Worm (Caenorhabditis elegans) whole organism, mixed stage, embryonic: ENCODE measurements around the gene T28H11.8.

Experiments used
- bed-3 ChIP-seq: fragments of 200-800 bp; sonication (Bioruptor generic); optimal IDR thresholded peaks from 3 replicates; lab custom pipeline; 2018; ENCODE audit warnings: mild to moderate bottlenecking, missing genetic modification characterization, moderate library complexity, missing compliant biosample characterization
- blmp-1 ChIP-seq: fragments of 150-350 bp; optimal IDR thresholded peaks from 2 replicates; lab custom pipeline; 2014; ENCODE audit warnings: missing biosample characterization, missing genetic modification characterization
- ceh-39 ChIP-seq: fragments of 150-350 bp; optimal IDR thresholded peaks from 2 replicates; lab custom pipeline; 2014; ENCODE audit warnings: missing biosample characterization, missing genetic modification characterization
- ceh-43 ChIP-seq: fragments of 200-800 bp; sonication (Bioruptor generic); optimal IDR thresholded peaks from 2 replicates; lab custom pipeline; 2018; ENCODE audit warnings: mild to moderate bottlenecking, missing genetic modification characterization, moderate library complexity, missing compliant biosample characterization
- ceh-83 ChIP-seq: fragments of 200-800 bp; sonication (Bioruptor generic); optimal IDR thresholded peaks from 2 replicates; lab custom pipeline; 2018; ENCODE audit warnings: mild to moderate bottlenecking, missing genetic modification characterization, missing compliant biosample characterization
- ces-1 ChIP-seq: fragments of 150-350 bp; optimal IDR thresholded peaks from 2 replicates; lab custom pipeline; 2014; ENCODE audit warnings: missing biosample characterization, missing genetic modification reagents, missing genetic modification characterization
- drap-1 ChIP-seq: fragments of 200-800 bp; sonication (Bioruptor generic); optimal IDR thresholded peaks from 3 replicates; lab custom pipeline; 2018; ENCODE audit warnings: mild to moderate bottlenecking, missing genetic modification characterization, missing compliant biosample characterization
- elt-1 ChIP-seq: sonication (generic microtip); optimal IDR thresholded peaks from 2 replicates; lab custom pipeline; 2017; ENCODE audit warnings: missing genetic modification characterization, mild to moderate bottlenecking, missing compliant biosample characterization, antibody characterized with exemption, moderate library complexity, borderline replicate concordance; ENCODE audit not compliant: insufficient read depth
- elt-3 ChIP-seq: fragments of 150-350 bp; optimal IDR thresholded peaks from 2 replicates; lab custom pipeline; 2014; ENCODE audit warnings: missing biosample characterization, missing genetic modification characterization
- flh-1 ChIP-seq: fragments of 200-800 bp; sonication (Bioruptor generic); optimal IDR thresholded peaks from 2 replicates; lab custom pipeline; 2018; ENCODE audit warnings: mild to moderate bottlenecking, missing genetic modification characterization, moderate library complexity, missing compliant biosample characterization
- ham-2 ChIP-seq: fragments of 200-800 bp; sonication (Bioruptor generic); optimal IDR thresholded peaks from 2 replicates; lab custom pipeline; 2018; ENCODE audit warnings: mild to moderate bottlenecking, missing genetic modification characterization, missing compliant biosample characterization
- hlh-1 ChIP-seq: fragments of 150-350 bp; optimal IDR thresholded peaks from 2 replicates; lab custom pipeline; 2014; ENCODE audit warnings: missing biosample characterization, missing genetic modification reagents, missing genetic modification characterization
- lin-32 ChIP-seq: fragments of 200-800 bp; sonication (Bioruptor generic); optimal IDR thresholded peaks from 2 replicates; lab custom pipeline; 2018; ENCODE audit warnings: mild to moderate bottlenecking, missing genetic modification characterization, missing compliant biosample characterization
- lsy-2 ChIP-seq: fragments of 150-350 bp; optimal IDR thresholded peaks from 2 replicates; lab custom pipeline; 2014; ENCODE audit warnings: missing biosample characterization, missing genetic modification characterization
- mls-2 ChIP-seq: sonication (generic microtip); optimal IDR thresholded peaks from 2 replicates; lab custom pipeline; 2016; ENCODE audit warnings: mild to moderate bottlenecking, missing genetic modification characterization, moderate library complexity, missing compliant biosample characterization
- nhr-2 ChIP-seq: fragments of 150-350 bp; optimal IDR thresholded peaks from 2 replicates; lab custom pipeline; 2014; ENCODE audit warnings: missing biosample characterization, missing genetic modification characterization
- nhr-237 ChIP-seq: fragments of 150-350 bp; optimal IDR thresholded peaks from 2 replicates; lab custom pipeline; 2014; ENCODE audit warnings: missing biosample characterization, missing genetic modification characterization
- nhr-28 ChIP-seq: fragments of 150-350 bp; optimal IDR thresholded peaks from 2 replicates; lab custom pipeline; 2014; ENCODE audit warnings: missing biosample characterization, missing genetic modification characterization
- nhr-76 ChIP-seq: sonication (generic microtip); optimal IDR thresholded peaks from 2 replicates; lab custom pipeline; 2017; ENCODE audit warnings: missing biosample characterization, missing genetic modification characterization
- pha-4 ChIP-seq: fragments of 150-350 bp; optimal IDR thresholded peaks from 2 replicates; lab custom pipeline; 2018; ENCODE audit warnings: missing biosample characterization, missing genetic modification reagents, missing genetic modification characterization
- snpc-4 ChIP-seq: fragments of 150-350 bp; optimal IDR thresholded peaks from 2 replicates; lab custom pipeline; 2014; ENCODE audit warnings: missing biosample characterization, missing genetic modification characterization
- tbx-8 ChIP-seq: fragments of 200-800 bp; sonication (Bioruptor generic); optimal IDR thresholded peaks from 2 replicates; lab custom pipeline; 2018; ENCODE audit warnings: mild to moderate bottlenecking, missing genetic modification characterization, moderate library complexity, missing compliant biosample characterization
- unc-120 ChIP-seq: sonication (generic microtip); optimal IDR thresholded peaks from 2 replicates; lab custom pipeline; 2017; ENCODE audit warnings: missing genetic modification characterization, missing compliant biosample characterization; ENCODE audit not compliant: poor library complexity, severe bottlenecking
- unc-39 ChIP-seq: fragments of 150-350 bp; optimal IDR thresholded peaks from 2 replicates; lab custom pipeline; 2014; ENCODE audit warnings: missing biosample characterization, missing genetic modification characterization
- unc-62 ChIP-seq: fragments of 150-350 bp; optimal IDR thresholded peaks from 2 replicates; lab custom pipeline; 2014; ENCODE audit warnings: missing biosample characterization, missing genetic modification reagents, missing genetic modification characterization
- zip-8 ChIP-seq: fragments of 150-350 bp; optimal IDR thresholded peaks from 2 replicates; lab custom pipeline; 2014; ENCODE audit warnings: missing biosample characterization, missing genetic modification characterization
- ztf-11 ChIP-seq: fragments of 150-350 bp; optimal IDR thresholded peaks from 2 replicates; lab custom pipeline; 2014; ENCODE audit warnings: missing biosample characterization, missing genetic modification characterization

Gene T28H11.8

ce11 chrIV:4992089-4992488 lies 28.3 kb downstream of the T28H11.8 start, which contains the start of gene str-162:
Gene str-162 (plus strand): TSS chrIV:4992389.
- TF ChIP-seq hlh-1 (tag; lab: Kevin White, UChicago): no peak
- no peak for TF ChIP-seq ztf-11
- no peak for TF ChIP-seq lin-32
- TF ChIP-seq ham-2: no peak
- no peak for TF ChIP-seq ceh-83 (GFP tag; lab: Kevin White, UChicago)
- no peak for TF ChIP-seq unc-62
- no peak for TF ChIP-seq drap-1 (GFP tag; lab: Kevin White, UChicago)
- TF ChIP-seq tbx-8: no peak
- TF ChIP-seq unc-39 (tag; lab: Kevin White, UChicago): no peak
- no peak for TF ChIP-seq bed-3 (GFP tag; lab: Kevin White, UChicago)
- no peak for TF ChIP-seq nhr-237 (tag; lab: Kevin White, UChicago)
- TF ChIP-seq nhr-76 (tag; lab: Kevin White, UChicago): no peak
- no peak for TF ChIP-seq unc-120 (tag; lab: Kevin White, UChicago)
- TF ChIP-seq elt-1: no peak
- TF ChIP-seq lsy-2 (tag; lab: Kevin White, UChicago): no peak

- no peak for TF ChIP-seq nhr-76 (tag; lab: Kevin White, UChicago)
- TF ChIP-seq blmp-1 (tag; lab: Kevin White, UChicago): no peak
- no peak for TF ChIP-seq zip-8 (tag; lab: Kevin White, UChicago)
- no peak for TF ChIP-seq pha-4 (tag; lab: Kevin White, UChicago)
- no peak for TF ChIP-seq unc-39 (tag; lab: Kevin White, UChicago)
- no peak for TF ChIP-seq lsy-2 (tag; lab: Kevin White, UChicago)
- no peak for TF ChIP-seq hlh-1 (tag; lab: Kevin White, UChicago)
- no peak for TF ChIP-seq elt-3 (tag; lab: Kevin White, UChicago)
Measured at ce11 chrIV:4988531-4988930, 31.9 kb downstream of the T28H11.8 start, which contains the start of gene E03H12.7. Gene E03H12.7 (minus strand): TSS chrIV:4988631.

ce11 chrIV:4986246-4986645 lies 34.2 kb downstream of the T28H11.8 start, which contains the start of gene clec-177:
Gene clec-177 (plus strand): TSS chrIV:4986546.
- TF ChIP-seq snpc-4 (tag; lab: Kevin White, UChicago): no peak
- TF ChIP-seq nhr-76 (tag; lab: Kevin White, UChicago): no peak
- no peak for TF ChIP-seq pha-4 (tag; lab: Kevin White, UChicago)
- TF ChIP-seq hlh-1 (tag; lab: Kevin White, UChicago): no peak
- no peak for TF ChIP-seq flh-1
- no peak for TF ChIP-seq ces-1 (GFP tag; lab: Kevin White, UChicago)
- no peak for TF ChIP-seq zip-8 (tag; lab: Kevin White, UChicago)
- TF ChIP-seq elt-3 (tag; lab: Kevin White, UChicago): no peak
- no peak for TF ChIP-seq tbx-8
- TF ChIP-seq nhr-2 (tag; lab: Kevin White, UChicago): no peak
- TF ChIP-seq lsy-2 (tag; lab: Kevin White, UChicago): no peak
- TF ChIP-seq bed-3 (GFP tag; lab: Kevin White, UChicago): no peak
- TF ChIP-seq elt-1: no peak
- TF ChIP-seq ham-2: no peak

- TF ChIP-seq mls-2 (tag; lab: Kevin White, UChicago): no peak
- no peak for TF ChIP-seq nhr-28 (tag; lab: Kevin White, UChicago)
- TF ChIP-seq ham-2: no peak
- no peak for TF ChIP-seq ztf-11
Measured at ce11 chrIV:4983746-4984145, 36.7 kb downstream of the T28H11.8 start, which contains the start of gene clec-176. Gene clec-176 (plus strand): TSS chrIV:4984046.

ce11 chrIV:4982477-4982876 lies 38.0 kb downstream of the T28H11.8 start, which contains the start of gene E03H12.4:
Gene E03H12.4 (plus strand): TSS chrIV:4982596.
- TF ChIP-seq unc-120 (tag; lab: Kevin White, UChicago): no peak
- no peak for TF ChIP-seq tbx-8
- no peak for TF ChIP-seq ham-2
- TF ChIP-seq ztf-11: no peak
- TF ChIP-seq ceh-43: no peak
- no peak for TF ChIP-seq ces-1 (GFP tag; lab: Kevin White, UChicago)
- TF ChIP-seq snpc-4 (tag; lab: Kevin White, UChicago): no peak
- no peak for TF ChIP-seq drap-1 (GFP tag; lab: Kevin White, UChicago)

- TF ChIP-seq ceh-39 (tag; lab: Kevin White, UChicago): no peak
- TF ChIP-seq nhr-2 (tag; lab: Kevin White, UChicago): no peak
Measured at ce11 chrIV:4981027-4981426, 39.4 kb downstream of the T28H11.8 start, which contains the start of gene srz-24. Gene srz-24 (minus strand): TSS chrIV:4981127.
